Worm (Caenorhabditis elegans) whole organism, L3 larva: ENCODE data around the gene Y54G11A.2.

Source experiments
- R02D3.7 ChIP-seq: fragments of 150-350 bp; optimal IDR thresholded peaks from 2 replicates; lab custom pipeline; 2014; ENCODE audit warnings: missing biosample characterization, missing genetic modification characterization
- ZK546.5 ChIP-seq: sonication (generic microtip); optimal IDR thresholded peaks from 2 replicates; lab custom pipeline; 2017; ENCODE audit warnings: missing biosample characterization, missing genetic modification characterization
- ceh-16 ChIP-seq: sonication (generic microtip); optimal IDR thresholded peaks from 2 replicates; lab custom pipeline; 2017; ENCODE audit warnings: missing biosample characterization, missing genetic modification characterization
- ceh-28 ChIP-seq: fragments of 150-350 bp; optimal IDR thresholded peaks from 2 replicates; lab custom pipeline; 2014; ENCODE audit warnings: missing biosample characterization, missing genetic modification reagents, missing genetic modification characterization
- ceh-82 ChIP-seq: fragments of 150-350 bp; optimal IDR thresholded peaks from 2 replicates; lab custom pipeline; 2014; ENCODE audit warnings: missing biosample characterization, missing genetic modification characterization
- daf-12 ChIP-seq: fragments of 150-350 bp; optimal IDR thresholded peaks from 2 replicates; lab custom pipeline; 2014; ENCODE audit warnings: missing biosample characterization, missing genetic modification reagents, missing genetic modification characterization
- egl-5 ChIP-seq: fragments of 150-350 bp; optimal IDR thresholded peaks from 2 replicates; lab custom pipeline; 2017; ENCODE audit warnings: missing biosample characterization, missing genetic modification reagents, missing genetic modification characterization, inconsistent platforms
- elt-3 ChIP-seq, 3 experiments: fragments of 150-350 bp in 1 of 3; sonication (generic microtip) in 2 of 3; optimal IDR thresholded peaks; 2 replicates in 2 of 3; 4 replicates in 1 of 3; lab custom pipeline; 2014 to 2017; ENCODE audit warnings: missing biosample characterization in 3 of 3, missing genetic modification characterization in 3 of 3
- eor-1 ChIP-seq, 2 experiments: fragments of 150-350 bp; optimal IDR thresholded peaks; 2 replicates each; lab custom pipeline; 2014 to 2018; ENCODE audit warnings: missing biosample characterization in 2 of 2, missing genetic modification characterization in 2 of 2
- fkh-10 ChIP-seq: sonication (generic microtip); optimal IDR thresholded peaks from 2 replicates; lab custom pipeline; 2017; ENCODE audit warnings: missing biosample characterization, missing genetic modification reagents, missing genetic modification characterization
- fos-1 ChIP-seq: fragments of 150-350 bp; optimal IDR thresholded peaks from 2 replicates; lab custom pipeline; 2014; ENCODE audit warnings: missing biosample characterization, missing genetic modification characterization
- hmg-11 ChIP-seq: sonication (generic microtip); optimal IDR thresholded peaks from 2 replicates; lab custom pipeline; 2016; ENCODE audit warnings: missing genetic modification characterization, missing compliant biosample characterization
- jun-1 ChIP-seq: fragments of 150-350 bp; optimal IDR thresholded peaks from 2 replicates; lab custom pipeline; 2014; ENCODE audit warnings: missing biosample characterization, missing genetic modification reagents, missing genetic modification characterization
- lin-15B ChIP-seq: fragments of 150-350 bp; optimal IDR thresholded peaks from 2 replicates; lab custom pipeline; 2014; ENCODE audit warnings: missing biosample characterization, missing genetic modification characterization
- lin-39 ChIP-seq: fragments of 150-350 bp; optimal IDR thresholded peaks from 2 replicates; lab custom pipeline; 2018; ENCODE audit warnings: missing biosample characterization, missing genetic modification reagents, missing genetic modification characterization
- lsy-12 ChIP-seq: sonication (generic microtip); optimal IDR thresholded peaks from 2 replicates; lab custom pipeline; 2016; ENCODE audit warnings: mild to moderate bottlenecking, missing genetic modification characterization, missing compliant biosample characterization
- mdl-1 ChIP-seq: fragments of 150-350 bp; optimal IDR thresholded peaks from 2 replicates; lab custom pipeline; 2014; ENCODE audit warnings: missing biosample characterization, missing genetic modification characterization
- mml-1 ChIP-seq: fragments of 150-350 bp; sonication (generic microtip); optimal IDR thresholded peaks from 3 replicates; lab custom pipeline; 2014; ENCODE audit warnings: missing biosample characterization, missing genetic modification characterization
- nfya-1 ChIP-seq: sonication (generic microtip); optimal IDR thresholded peaks from 2 replicates; lab custom pipeline; 2017; ENCODE audit warnings: missing genetic modification characterization, mild to moderate bottlenecking, missing compliant biosample characterization, antibody characterized with exemption, moderate library complexity; ENCODE audit not compliant: insufficient read depth
- nhr-11 ChIP-seq: fragments of 150-350 bp; optimal IDR thresholded peaks from 2 replicates; lab custom pipeline; 2014; ENCODE audit warnings: missing biosample characterization, missing genetic modification characterization
- nhr-12 ChIP-seq: fragments of 150-350 bp; optimal IDR thresholded peaks from 2 replicates; lab custom pipeline; 2014; ENCODE audit warnings: missing biosample characterization, missing genetic modification characterization
- nhr-25 ChIP-seq: sonication (generic microtip); optimal IDR thresholded peaks from 2 replicates; lab custom pipeline; 2017; ENCODE audit warnings: missing biosample characterization, missing genetic modification characterization
- nhr-43 ChIP-seq: sonication (generic microtip); optimal IDR thresholded peaks from 2 replicates; lab custom pipeline; 2016; ENCODE audit warnings: mild to moderate bottlenecking, missing genetic modification characterization, missing compliant biosample characterization; ENCODE audit not compliant: poor library complexity, severe bottlenecking
- nhr-67 ChIP-seq: fragments of 150-350 bp; optimal IDR thresholded peaks from 2 replicates; lab custom pipeline; 2014; ENCODE audit warnings: missing biosample characterization, missing genetic modification characterization
- nhr-76 ChIP-seq: fragments of 150-350 bp; sonication (generic microtip); optimal IDR thresholded peaks from 5 replicates; lab custom pipeline; 2014; ENCODE audit warnings: missing biosample characterization, missing genetic modification characterization
- nhr-77 ChIP-seq: fragments of 150-350 bp; optimal IDR thresholded peaks from 2 replicates; lab custom pipeline; 2014; ENCODE audit warnings: missing biosample characterization, missing genetic modification characterization
- pha-4 ChIP-seq: fragments of 150-350 bp; optimal IDR thresholded peaks from 2 replicates; lab custom pipeline; 2014; ENCODE audit warnings: missing biosample characterization, missing genetic modification reagents, missing genetic modification characterization
- pqm-1 ChIP-seq: fragments of 150-350 bp; optimal IDR thresholded peaks from 2 replicates; lab custom pipeline; 2017; ENCODE audit warnings: missing biosample characterization, missing genetic modification characterization, inconsistent platforms
- sea-2 ChIP-seq: fragments of 150-350 bp; sonication (generic microtip); optimal IDR thresholded peaks from 4 replicates; lab custom pipeline; 2014; ENCODE audit warnings: missing biosample characterization, missing genetic modification reagents, missing genetic modification characterization
- skn-1 ChIP-seq: fragments of 150-350 bp; optimal IDR thresholded peaks from 2 replicates; lab custom pipeline; 2014; ENCODE audit warnings: missing biosample characterization, missing genetic modification characterization
- snpc-4 ChIP-seq: fragments of 150-350 bp; optimal IDR thresholded peaks from 2 replicates; lab custom pipeline; 2014; ENCODE audit warnings: missing biosample characterization, missing genetic modification characterization
- tbx-2 ChIP-seq: sonication (generic microtip); optimal IDR thresholded peaks from 2 replicates; lab custom pipeline; 2016; ENCODE audit warnings: mild to moderate bottlenecking, missing genetic modification characterization, missing compliant biosample characterization
- zag-1 ChIP-seq: fragments of 150-350 bp; optimal IDR thresholded peaks from 2 replicates; lab custom pipeline; 2014; ENCODE audit warnings: missing biosample characterization, missing genetic modification characterization
- ztf-11 ChIP-seq: fragments of 150-350 bp; optimal IDR thresholded peaks from 2 replicates; lab custom pipeline; 2014; ENCODE audit warnings: missing biosample characterization, missing genetic modification characterization
- ztf-4 ChIP-seq: fragments of 150-350 bp; optimal IDR thresholded peaks from 2 replicates; lab custom pipeline; 2014; ENCODE audit warnings: missing biosample characterization, missing genetic modification characterization

Y54G11A.2 gene

ce11 chrII:14252057-14252456 lies at the start of gene Y54G11A.2:
Gene Y54G11A.2, plus strand, starts transcription at chrII:14252357.
- no peak for TF ChIP-seq pqm-1 (tag; lab: Kevin White, UChicago)
- no peak for TF ChIP-seq zag-1 (tag; lab: Kevin White, UChicago)
- no peak for TF ChIP-seq lin-15B
- no peak for TF ChIP-seq lsy-12 (tag; lab: Kevin White, UChicago)
- TF ChIP-seq pha-4: no peak
- TF ChIP-seq ztf-11 (tag; lab: Kevin White, UChicago): no peak
- TF ChIP-seq eor-1 (tag; optimal IDR thresholded peaks at IDR 0.05; lab: Kevin White, UChicago): no peak
- TF ChIP-seq mdl-1 (tag; lab: Kevin White, UChicago): no peak
- TF ChIP-seq lin-39 (tag; lab: Kevin White, UChicago): no peak
- no peak for TF ChIP-seq nfya-1 (tag; lab: Kevin White, UChicago)
- TF ChIP-seq egl-5 (tag; lab: Kevin White, UChicago): no peak
- no peak for TF ChIP-seq nhr-76 (tag; lab: Kevin White, UChicago)
- TF ChIP-seq nhr-25: no peak
- no peak for TF ChIP-seq nhr-12 (tag; lab: Kevin White, UChicago)
- TF ChIP-seq nhr-67 (tag; lab: Kevin White, UChicago): no peak
- TF ChIP-seq, all 47 proteins: peak for 0

- TF ChIP-seq pqm-1 (tag; lab: Kevin White, UChicago) (no peak), hmg-11 (no peak), eor-1 (tag; optimal IDR thresholded peaks at IDR 0.05; lab: Kevin White, UChicago) (no peak), tbx-2 (tag; lab: Kevin White, UChicago) (no peak), jun-1 (tag; lab: Kevin White, UChicago) (no peak), skn-1 (tag; lab: Kevin White, UChicago) (no peak), mdl-1 (tag; lab: Kevin White, UChicago) (no peak), ceh-16 (no peak), elt-3 (tag; optimal IDR thresholded peaks at IDR 0.05; lab: Kevin White, UChicago) (no peak), ZK546.5 (tag; lab: Kevin White, UChicago) (no peak), sea-2 (no peak), mml-1 (no peak), nhr-76 (tag; lab: Kevin White, UChicago) (no peak), pha-4 (no peak), nhr-25 (no peak)
Observed at ce11 chrII:14205335-14205734, 46.8 kb upstream of the Y54G11A.2 start, which contains the start of gene ace-3. Gene ace-3, plus strand, starts transcription at chrII:14205635.

- no peak for TF ChIP-seq daf-12 (tag; lab: Kevin White, UChicago)
- TF ChIP-seq skn-1 (tag; lab: Kevin White, UChicago): no peak
- no peak for TF ChIP-seq fkh-10
- TF ChIP-seq ceh-82 (tag; lab: Kevin White, UChicago): no peak
- no peak for TF ChIP-seq nhr-67 (tag; lab: Kevin White, UChicago)
- no peak for TF ChIP-seq tbx-2 (tag; lab: Kevin White, UChicago)
- TF ChIP-seq eor-1 (tag; optimal IDR thresholded peaks at IDR 0.05; lab: Kevin White, UChicago): no peak
- TF ChIP-seq snpc-4: no peak
- no peak for TF ChIP-seq pha-4
- TF ChIP-seq nhr-11 (tag; lab: Kevin White, UChicago): no peak
- no peak for TF ChIP-seq fos-1 (tag; lab: Kevin White, UChicago)
- TF ChIP-seq ceh-28: no peak
- no peak for TF ChIP-seq ceh-16
- TF ChIP-seq, all 47 proteins: peak for 0
Observed at ce11 chrII:14206211-14206610, 45.9 kb upstream of the Y54G11A.2 start.

ce11 chrII:14211118-14211517 lies 41.0 kb upstream of the Y54G11A.2 start, which contains the start of gene hot-7:
Gene hot-7, plus strand, starts transcription at chrII:14211418.
- TF ChIP-seq nhr-43 (tag; lab: Kevin White, UChicago) (no peak), R02D3.7 (tag; lab: Kevin White, UChicago) (no peak), jun-1 (tag; lab: Kevin White, UChicago) (no peak), tbx-2 (tag; lab: Kevin White, UChicago) (no peak), ztf-4 (tag; lab: Kevin White, UChicago) (no peak), ceh-28 (no peak), zag-1 (tag; lab: Kevin White, UChicago) (no peak), mml-1 (no peak), nhr-77 (tag; lab: Kevin White, UChicago) (no peak), nhr-76 (tag; lab: Kevin White, UChicago) (no peak), mdl-1 (tag; lab: Kevin White, UChicago) (no peak)
- TF ChIP-seq, all 47 proteins: peak for 0
